Worm (Caenorhabditis elegans) whole organism, L4/young adult: ENCODE measurements around the gene rpap-2.

Source experiments
- W03F9.2 ChIP-seq: fragments of 150-350 bp; optimal IDR thresholded peaks from 2 replicates; lab custom pipeline; 2014; ENCODE audit warnings: missing biosample characterization, missing genetic modification characterization
- dao-5 ChIP-seq: sonication (generic microtip); optimal IDR thresholded peaks from 2 replicates; lab custom pipeline; 2016; ENCODE audit warnings: missing genotype, missing genetic modification characterization, moderate library complexity, missing compliant biosample characterization
- him-1 ChIP-seq: sonication (generic microtip); optimal IDR thresholded peaks from 2 replicates; lab custom pipeline; 2016; ENCODE audit warnings: missing genotype, missing genetic modification reagents, missing genetic modification characterization, missing compliant biosample characterization

The rpap-2 gene

ce11 chrIII:8956146-8956646 lies 11.6 kb upstream of the rpap-2 start, which contains the start of the genes ZK643.5 and ZK643.2:
ZK643.5 (minus strand) TSS chrIII:8956196.
ZK643.2 (plus strand) TSS chrIII:8956540.
- TF ChIP-seq W03F9.2 (tag; lab: Kevin White, UChicago) (peak; percentile 82), him-1 (no peak)

DNA sequence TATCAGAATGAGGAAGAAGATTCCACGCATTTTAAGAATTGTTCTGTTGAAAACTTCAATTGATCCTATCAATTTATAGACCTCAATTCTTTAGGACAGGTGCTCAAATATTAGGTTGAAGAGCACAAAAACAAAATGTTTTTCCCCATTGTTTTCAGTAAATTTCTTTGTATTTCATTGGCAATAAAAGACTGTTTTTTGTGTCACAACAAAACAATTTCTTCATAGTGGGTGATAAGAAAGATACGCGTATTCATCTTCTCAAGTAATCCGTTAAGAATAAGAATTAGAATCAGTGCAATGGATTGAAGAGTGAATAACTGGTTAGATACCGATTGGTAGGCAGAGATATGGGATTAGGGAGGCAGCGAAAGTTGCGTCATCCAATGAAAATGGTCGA lies 7.1 kb upstream of the rpap-2 start, which contains the start of gene ZK643.6:
TSS of gene ZK643.6 (minus strand) at position 101 of the 400 bp plus-strand sequence.
- TF ChIP-seq dao-5 (tag; lab: Kevin White, UChicago), result no peak
- TF ChIP-seq him-1, result no peak
- TF ChIP-seq W03F9.2 (tag; lab: Kevin White, UChicago), result no peak

DNA sequence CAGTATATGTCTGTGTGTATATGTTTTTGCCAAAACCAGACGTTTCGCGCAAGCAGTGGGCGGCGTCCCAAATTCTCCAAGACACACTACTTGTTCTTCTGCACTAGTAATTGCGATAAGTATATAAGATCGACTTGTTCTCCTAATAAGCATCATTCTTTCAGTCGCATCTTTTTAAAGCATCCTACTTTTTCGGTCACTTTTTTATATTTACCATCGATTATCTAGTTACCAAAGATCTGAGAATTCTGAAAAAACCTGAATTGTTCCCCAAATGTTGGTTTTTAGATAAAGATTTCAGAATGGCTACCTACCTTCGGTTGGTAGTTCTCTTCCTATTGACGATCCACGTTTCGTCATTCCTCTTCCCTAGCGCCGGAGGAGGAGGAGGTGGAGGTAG lies 5.8 kb upstream of the rpap-2 start, which contains the start of gene grl-25:
TSS of gene grl-25 (plus strand) at position 301 of the 400 bp plus-strand sequence.
- TF ChIP-seq him-1 (no peak), dao-5 (tag; lab: Kevin White, UChicago) (no peak), W03F9.2 (tag; lab: Kevin White, UChicago) (no peak)

DNA sequence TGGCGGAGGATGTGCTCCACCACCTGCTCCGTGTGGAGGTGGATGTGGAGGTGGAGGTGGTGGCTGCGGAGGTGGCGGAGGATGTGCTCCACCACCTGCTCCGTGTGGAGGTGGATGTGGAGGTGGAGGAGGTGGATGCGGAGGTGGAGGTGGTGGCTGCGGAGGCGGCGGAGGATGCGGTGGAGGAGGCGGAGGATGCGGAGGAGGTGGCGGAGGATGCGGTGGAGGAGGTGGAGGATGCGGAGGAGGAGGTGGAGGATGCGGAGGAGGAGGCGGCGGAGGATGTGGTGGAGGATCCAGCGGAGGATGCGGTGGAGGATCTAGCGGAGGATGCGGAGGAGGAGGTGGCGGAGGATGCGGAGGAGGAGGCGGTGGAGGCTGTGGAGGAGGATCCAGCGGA lies 5.3 kb upstream of the rpap-2 start:
- no peak for TF ChIP-seq dao-5 (tag; lab: Kevin White, UChicago)
- TF ChIP-seq W03F9.2 (tag; lab: Kevin White, UChicago), result no peak
- TF ChIP-seq him-1, result no peak

ce11 chrIII:8964684-8965283 lies 3.0 kb upstream of the rpap-2 start:
- no peak for TF ChIP-seq W03F9.2 (tag; lab: Kevin White, UChicago)
- TF ChIP-seq him-1, result no peak
- no peak for TF ChIP-seq dao-5 (tag; lab: Kevin White, UChicago)

- TF ChIP-seq dao-5 (tag; lab: Kevin White, UChicago) (no peak), him-1 (no peak), W03F9.2 (tag; lab: Kevin White, UChicago) (peak; percentile 79)
These were observed 3.7 kb downstream of the rpap-2 start, which contains the start of the genes eif-3.D and R08D7.4 for ce11 chrIII:8971255-8972020. eif-3.D (minus strand) TSS chrIII:8971578. R08D7.4 (plus strand) TSS chrIII:8971892.

DNA sequence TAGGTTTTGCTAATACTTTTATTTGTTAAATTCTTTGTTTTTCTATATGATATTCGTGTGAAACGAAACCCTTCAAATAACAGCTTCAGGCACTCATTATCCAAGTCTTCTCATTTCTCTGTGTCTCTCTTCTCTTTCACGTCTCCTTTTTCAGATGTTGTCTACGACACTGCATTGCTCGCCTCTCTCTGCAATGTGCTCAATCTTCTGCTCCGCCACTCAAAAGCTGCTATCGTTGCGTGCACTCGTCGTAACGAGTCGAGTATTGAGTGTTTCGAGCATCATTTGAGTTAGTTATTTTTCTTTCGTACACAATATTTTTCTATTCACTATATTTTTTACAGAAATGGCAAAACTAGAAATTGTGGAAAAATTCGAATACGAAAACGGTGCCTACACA lies 5.4 kb downstream of the rpap-2 start:
- TF ChIP-seq W03F9.2 (tag; lab: Kevin White, UChicago), result no peak
- peak; percentile 21 for TF ChIP-seq him-1
- no peak for TF ChIP-seq dao-5 (tag; lab: Kevin White, UChicago)

ce11 chrIII:8973826-8974225 lies 6.1 kb downstream of the rpap-2 start, which contains the start of gene R08D7.5:
R08D7.5 (plus strand) TSS chrIII:8974126.
- TF ChIP-seq dao-5 (tag; lab: Kevin White, UChicago) (no peak), him-1 (no peak), W03F9.2 (tag; lab: Kevin White, UChicago) (no peak)

DNA sequence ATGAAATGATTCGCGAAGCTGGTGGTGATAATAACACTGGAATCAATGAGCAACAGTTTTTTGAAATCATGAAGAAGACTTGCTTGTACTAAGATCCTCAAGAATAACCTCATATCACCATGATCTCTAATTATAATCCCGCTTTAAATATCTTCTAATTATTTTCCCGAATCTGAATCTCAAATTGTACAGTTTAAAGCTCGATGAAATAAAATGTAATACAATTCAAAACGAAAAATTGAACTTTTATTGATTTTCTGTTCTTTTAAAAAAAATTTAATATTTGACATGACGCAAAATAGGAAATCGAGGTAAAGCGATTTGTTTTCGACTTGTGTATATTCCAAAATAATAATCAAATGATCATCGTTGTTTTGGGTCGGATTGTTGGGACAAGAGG lies 7.1 kb downstream of the rpap-2 start:
- TF ChIP-seq him-1 (peak; percentile 7), W03F9.2 (tag; lab: Kevin White, UChicago) (no peak)

- no peak for TF ChIP-seq W03F9.2 (tag; lab: Kevin White, UChicago)
- no peak for TF ChIP-seq dao-5 (tag; lab: Kevin White, UChicago)
- no peak for TF ChIP-seq him-1
These were observed 11.0 kb downstream of the rpap-2 start for ce11 chrIII:8978512-8979352.

ce11 chrIII:8980892-8981291 lies 13.1 kb downstream of the rpap-2 start:
- TF ChIP-seq him-1, result no peak
- TF ChIP-seq W03F9.2 (tag; lab: Kevin White, UChicago), result no peak
- no peak for TF ChIP-seq dao-5 (tag; lab: Kevin White, UChicago)

ce11 chrIII:8981847-8982479 lies 14.2 kb downstream of the rpap-2 start, which contains the start of gene pde-2:
pde-2 (minus strand) TSS chrIII:8981897.
- TF ChIP-seq dao-5 (tag; lab: Kevin White, UChicago), result no peak
- peak; percentile 55 for TF ChIP-seq W03F9.2 (tag; lab: Kevin White, UChicago)
- TF ChIP-seq him-1, result peak; percentile 51

ce11 chrIII:8983135-8983534 lies 15.4 kb downstream of the rpap-2 start:
- TF ChIP-seq him-1, result no peak
